Fruit fly (Drosophila melanogaster) S2 (cell line): Measurements from ENCODE around the gene RhoU.

Source experiments
- CG8478 ChIP-seq: fragments of >200 bp; optimal IDR thresholded peaks from 2 replicates; lab custom pipeline; 2018
- CTCF ChIP-seq, 2 experiments: fragments of >200 bp; optimal IDR thresholded peaks; 2 replicates each; lab custom pipeline; 2018

RhoU gene

DNA sequence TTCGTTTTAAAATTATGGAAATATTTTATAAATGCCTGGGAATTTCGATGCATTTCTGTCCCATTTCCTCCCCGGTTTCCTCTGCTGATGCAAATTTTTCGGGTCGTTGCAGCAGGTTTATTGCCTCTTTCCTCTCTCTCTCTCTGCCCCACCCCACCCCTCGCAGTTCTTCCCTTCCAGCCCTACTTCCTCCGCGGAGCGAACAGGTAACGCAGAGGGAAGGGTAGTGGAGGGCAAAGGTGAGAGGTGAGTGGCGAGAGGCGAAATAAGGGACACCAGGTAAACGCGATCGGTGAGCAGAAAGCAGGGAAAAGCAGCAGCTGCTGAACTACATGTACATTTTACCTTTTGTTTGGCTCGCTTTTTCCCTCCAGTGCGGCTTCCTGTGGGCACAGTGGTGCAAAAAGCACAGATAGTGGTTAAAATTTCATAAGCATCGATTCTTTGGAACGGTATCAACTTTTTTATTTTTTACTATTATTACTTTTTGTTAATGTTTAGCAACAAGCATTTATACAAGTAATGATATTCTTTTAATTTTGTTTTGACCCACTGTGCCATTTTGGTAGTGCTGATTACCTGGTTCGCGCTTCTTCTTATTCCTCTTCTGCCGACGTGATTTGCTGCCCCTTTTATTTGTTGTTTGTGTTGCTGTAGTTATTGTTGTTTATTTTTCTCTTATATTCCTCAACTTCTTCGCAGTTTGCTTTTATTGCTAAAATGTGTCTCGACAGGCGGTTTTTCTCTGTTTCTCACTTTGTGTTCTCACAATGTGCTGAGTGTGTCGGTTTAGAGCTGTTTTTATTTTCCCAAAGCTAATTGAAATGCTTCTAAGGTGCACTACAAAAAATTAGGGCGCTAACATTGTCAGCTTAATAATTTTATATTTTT lies 1.9 kb downstream of the RhoU start:
- no peak for TF ChIP-seq CTCF (optimal IDR thresholded peaks at IDR 0.05; lab: Kevin White, UChicago)
- TF ChIP-seq CG8478, result no peak

DNA sequence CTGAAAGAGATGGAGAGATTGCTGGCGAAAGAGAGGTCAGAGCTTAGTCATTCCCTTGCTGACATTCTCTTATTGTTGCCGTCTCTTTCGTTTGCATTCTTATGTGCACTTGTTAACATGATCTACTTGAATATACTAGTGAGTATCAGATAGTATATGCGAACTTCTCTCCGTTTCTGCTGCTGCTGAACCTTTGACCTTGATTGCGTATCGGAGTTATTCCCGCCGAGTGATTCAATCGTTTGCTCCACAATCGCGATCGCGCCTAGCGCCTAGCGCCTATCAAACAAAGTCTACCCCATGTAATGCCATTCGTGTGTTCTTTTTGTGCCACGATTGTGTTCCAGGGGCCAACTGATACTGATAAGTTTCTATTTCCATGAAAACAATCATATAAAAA lies 2.9 kb downstream of the RhoU start:
- TF ChIP-seq CTCF (optimal IDR thresholded peaks at IDR 0.05; lab: Kevin White, UChicago), result no peak
- no peak for TF ChIP-seq CG8478

DNA sequence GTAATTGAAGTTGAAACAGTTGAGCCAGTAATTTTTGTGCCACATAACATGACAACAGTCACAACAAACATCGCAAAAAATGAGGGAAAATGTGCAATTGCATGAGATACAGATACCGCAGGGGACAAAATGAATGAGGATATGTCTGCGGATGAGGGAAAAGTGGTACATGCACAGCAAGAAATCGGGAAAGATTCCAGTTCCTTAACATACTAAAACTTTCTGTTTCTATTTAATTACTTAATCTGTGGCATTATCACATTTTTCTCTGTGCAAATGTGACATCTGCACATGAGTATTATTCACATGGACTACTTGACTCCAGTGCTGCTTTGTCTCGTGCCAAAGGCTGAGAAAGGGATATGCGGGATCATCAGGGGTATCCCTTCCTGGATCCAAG lies 6.5 kb downstream of the RhoU start:
- TF ChIP-seq CTCF (optimal IDR thresholded peaks at IDR 0.05; lab: Kevin White, UChicago) (no peak), CG8478 (no peak)

DNA sequence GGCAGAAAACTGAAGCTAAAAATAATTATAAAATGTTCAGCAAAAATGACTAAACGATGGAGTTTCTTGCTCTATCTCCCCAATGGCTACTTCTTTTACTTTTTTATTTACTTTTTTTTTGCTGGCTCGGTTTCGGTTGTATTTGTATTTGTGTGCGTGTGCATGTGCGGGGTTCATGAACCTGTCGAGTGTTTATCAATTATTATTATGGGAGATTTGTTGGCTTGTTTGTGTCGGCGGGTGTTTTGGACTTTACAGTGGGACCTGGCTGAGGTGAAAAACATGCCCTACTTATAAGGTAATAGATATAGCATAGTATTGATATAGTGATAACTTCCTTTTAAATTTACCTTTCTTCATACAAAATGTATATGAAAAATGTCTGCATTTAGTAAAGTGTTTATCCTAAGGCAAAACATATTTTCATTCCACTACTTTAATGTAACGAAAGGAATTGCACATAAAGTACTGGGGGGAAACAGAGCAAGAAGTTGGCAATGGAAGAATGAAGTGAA lies 17.3 kb downstream of the RhoU start:
- TF ChIP-seq CG8478 (no peak), CTCF (optimal IDR thresholded peaks at IDR 0.05; lab: Kevin White, UChicago) (no peak)

DNA sequence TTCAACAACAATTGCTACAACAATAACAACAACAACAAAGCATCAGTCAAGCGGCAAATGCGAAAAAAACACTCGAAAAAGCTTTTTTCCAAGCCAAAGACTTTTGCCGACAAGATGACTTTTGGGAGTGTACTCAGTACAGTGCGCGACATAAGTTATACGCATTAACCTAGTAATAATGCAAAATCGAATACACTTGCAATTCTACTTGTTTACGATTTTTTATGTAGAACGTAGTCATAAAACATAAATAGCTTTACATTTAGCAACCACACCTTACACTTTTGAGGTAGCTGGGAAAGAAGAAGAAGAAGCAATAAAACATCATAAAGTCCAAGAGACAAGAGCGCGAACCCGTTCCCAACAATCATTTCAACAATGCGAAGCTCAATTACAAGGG lies 18.1 kb downstream of the RhoU start:
- TF ChIP-seq CG8478 (no peak), CTCF (optimal IDR thresholded peaks at IDR 0.05; lab: Kevin White, UChicago) (no peak)

DNA sequence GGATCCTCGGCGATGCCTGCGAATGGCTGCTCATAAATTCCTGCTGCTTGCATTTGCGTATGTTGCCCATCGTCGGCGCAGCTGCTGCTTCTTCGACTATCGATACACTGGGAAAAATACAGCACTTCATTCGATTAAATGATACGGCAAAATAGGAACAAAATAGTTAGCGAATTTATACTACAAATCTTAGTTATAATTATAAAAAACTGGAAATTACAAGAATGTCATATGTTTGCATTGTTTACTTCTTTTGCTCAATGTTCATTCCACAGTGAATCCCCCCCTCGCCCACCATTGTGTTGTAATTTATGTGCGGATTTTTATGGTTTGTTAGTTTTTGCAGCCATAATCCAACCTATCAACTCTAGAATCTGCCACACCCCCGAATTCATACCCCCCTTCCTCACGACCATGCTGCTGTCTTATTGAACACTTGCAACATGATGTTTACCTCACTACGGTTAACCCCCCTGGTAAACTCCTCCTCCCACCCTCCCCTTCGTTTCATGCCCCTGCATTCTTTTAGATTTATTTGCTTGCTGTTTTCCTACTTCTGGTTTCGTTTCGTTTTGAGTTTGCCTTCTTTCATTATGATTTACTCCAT lies 19.5 kb downstream of the RhoU start:
- TF ChIP-seq CG8478, result no peak
- no peak for TF ChIP-seq CTCF (optimal IDR thresholded peaks at IDR 0.05; lab: Kevin White, UChicago)

DNA sequence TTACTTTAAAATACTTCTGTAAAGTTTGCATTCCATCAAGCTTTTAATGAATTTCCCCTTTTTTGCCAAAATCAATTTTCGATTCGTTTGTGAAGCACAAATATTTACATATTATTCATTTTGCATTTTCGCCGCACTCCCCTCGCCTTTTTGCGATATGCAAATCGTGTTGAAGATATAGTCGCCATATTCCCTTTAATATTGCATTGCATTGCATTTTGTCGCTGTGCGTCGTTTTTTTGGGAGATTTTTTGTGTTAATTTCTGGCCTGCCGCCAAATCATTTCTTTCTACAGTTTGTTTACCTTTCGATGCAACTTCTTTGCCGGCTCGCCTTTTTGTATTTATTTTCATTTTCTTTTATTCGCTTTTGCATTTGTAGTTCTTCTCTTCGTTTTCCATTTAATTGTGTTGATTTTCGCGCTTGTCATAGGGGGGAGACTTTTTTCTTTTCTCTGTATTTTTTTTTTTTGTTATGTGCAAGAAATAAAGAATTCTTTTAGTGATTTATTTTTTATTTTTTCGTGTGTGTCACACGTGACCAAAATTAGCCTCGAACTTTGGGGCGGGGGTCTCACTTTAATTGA lies 20.3 kb downstream of the RhoU start:
- no peak for TF ChIP-seq CTCF (optimal IDR thresholded peaks at IDR 0.05; lab: Kevin White, UChicago)

DNA sequence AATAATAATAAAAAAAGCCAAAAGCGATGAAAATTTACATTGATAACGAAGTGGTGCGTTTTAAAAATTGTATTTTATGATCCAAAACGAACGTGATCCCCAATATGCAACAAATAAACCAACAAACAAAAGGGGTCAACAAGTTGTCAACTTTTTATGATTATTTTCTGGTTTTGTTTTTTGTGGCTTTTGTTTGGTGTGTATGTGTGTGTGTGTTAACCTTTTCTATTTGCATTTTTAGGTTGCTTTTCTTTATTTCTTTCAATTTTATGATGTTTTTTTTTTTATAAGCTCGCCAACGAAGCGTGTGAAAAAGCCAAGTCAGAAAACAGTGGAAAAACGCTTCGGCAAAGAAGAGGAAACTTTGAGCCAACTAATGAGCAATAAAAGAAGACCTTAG lies 22.0 kb downstream of the RhoU start:
- TF ChIP-seq CTCF (optimal IDR thresholded peaks at IDR 0.05; lab: Kevin White, UChicago) (no peak), CG8478 (no peak)

DNA sequence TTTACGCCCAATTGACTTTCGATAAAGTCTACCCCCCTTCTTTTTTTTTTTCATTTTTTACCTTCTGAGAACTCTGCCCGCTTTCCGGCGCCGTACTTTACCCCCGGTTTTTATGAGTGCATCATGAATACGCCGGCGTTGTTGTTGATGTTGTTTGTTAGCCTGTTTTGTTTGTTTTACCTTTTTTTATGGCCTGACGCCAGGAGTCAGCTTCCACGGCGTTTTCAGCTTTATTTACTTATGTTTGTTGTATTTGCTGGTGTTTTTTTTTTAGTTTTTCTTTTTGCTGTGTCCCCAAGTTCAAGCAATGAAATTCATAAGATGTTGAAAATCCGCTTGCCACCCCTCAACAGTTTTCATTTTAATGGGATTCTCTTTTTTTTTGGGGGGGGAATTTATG lies 24.6 kb downstream of the RhoU start:
- TF ChIP-seq CTCF (optimal IDR thresholded peaks at IDR 0.05; lab: Kevin White, UChicago) (no peak), CG8478 (no peak)

DNA sequence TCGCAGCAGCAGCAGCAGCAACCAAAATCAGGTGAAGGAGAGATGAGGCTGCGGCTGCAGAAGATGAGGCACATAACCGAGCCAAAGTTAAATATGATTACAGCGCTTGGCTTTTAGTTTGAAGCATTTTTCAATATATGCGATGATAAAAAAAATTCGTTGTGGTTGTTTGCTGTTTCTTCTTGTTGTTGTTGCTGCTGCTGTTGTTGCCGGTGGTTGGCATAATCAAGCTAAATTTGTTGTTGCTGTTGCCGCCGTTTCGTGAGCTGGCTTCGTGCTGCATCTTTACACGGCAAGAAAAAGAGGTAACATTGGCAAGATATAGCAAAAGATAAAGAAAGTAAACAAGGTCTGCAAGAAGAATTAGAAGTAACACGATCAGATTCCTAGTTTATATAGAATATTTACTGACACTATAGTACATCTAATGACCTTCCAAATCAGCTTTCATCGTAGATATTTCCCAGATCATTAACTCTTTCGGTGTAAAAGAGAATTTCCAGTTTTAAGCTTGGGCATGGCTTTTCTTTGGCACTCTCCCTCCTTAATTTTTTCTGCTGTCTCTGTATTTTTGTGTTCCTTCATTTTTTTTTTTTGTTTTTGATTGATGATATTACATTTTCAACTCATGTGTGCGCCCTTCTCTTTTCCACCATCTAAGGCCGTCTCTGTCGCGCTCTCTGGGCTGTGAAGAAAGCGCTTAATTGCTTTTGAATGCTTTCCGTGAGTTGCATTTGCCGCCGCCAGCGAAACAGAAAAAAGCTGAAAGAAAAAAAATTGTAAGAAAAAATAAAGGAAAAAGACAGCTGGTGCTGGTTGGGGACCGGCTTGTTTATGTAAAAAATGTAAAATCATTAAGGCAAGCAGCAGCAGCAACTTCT lies 27.8 kb downstream of the RhoU start:
- no peak for TF ChIP-seq CG8478
- no peak for TF ChIP-seq CTCF (optimal IDR thresholded peaks at IDR 0.05; lab: Kevin White, UChicago)

DNA sequence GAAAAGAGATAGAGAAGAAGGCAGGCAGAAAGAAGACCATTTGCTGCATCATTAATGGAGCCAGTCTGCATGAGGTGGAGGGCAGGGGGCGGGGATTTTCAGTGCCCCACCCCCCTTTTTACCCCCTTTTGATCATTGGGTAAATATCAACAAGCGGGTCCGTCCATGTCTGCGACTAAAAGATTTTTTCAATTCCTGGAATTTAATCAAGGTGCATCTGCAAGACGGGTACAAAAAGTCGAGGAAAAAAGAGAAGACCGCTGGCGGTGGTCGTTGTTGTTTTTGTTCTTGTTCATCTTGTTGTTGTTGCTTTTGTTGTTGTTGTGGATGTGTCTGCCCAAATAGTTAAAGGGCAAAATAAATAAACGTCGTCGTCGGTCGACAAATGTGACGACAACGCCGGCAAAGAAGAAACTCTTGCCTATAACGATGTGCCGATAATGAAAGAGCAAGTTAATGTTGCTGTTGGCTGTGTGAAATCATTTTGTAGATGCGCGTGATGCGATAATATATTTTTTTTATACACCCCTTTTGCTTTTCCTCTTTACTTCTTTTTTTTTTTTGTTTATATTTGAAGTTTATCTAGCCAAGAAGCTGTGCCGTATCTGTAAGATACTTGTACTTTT lies 29.4 kb downstream of the RhoU start:
- TF ChIP-seq CTCF (optimal IDR thresholded peaks at IDR 0.05; lab: Kevin White, UChicago) (no peak), CG8478 (no peak)

DNA sequence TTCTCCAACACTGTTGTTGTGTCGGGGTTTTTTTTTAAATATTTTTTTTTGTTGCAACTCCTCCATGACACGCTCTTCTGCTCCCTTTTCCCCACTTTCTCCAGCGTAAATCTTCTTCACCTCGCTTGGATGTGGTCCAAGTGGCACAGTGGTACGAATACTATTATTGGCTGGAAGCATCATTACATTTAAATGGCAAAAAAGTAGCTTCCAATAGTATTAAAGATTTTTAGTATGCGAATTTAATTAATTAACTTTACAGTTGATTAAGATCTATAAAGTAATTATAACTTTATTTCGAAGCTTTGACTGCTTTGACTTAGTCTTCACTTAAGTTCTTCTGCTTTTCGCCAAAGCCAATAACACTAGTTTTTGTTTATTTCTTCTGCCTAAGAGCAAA lies 32.0 kb downstream of the RhoU start:
- TF ChIP-seq CG8478 (no peak), CTCF (optimal IDR thresholded peaks at IDR 0.05; lab: Kevin White, UChicago) (no peak)

DNA sequence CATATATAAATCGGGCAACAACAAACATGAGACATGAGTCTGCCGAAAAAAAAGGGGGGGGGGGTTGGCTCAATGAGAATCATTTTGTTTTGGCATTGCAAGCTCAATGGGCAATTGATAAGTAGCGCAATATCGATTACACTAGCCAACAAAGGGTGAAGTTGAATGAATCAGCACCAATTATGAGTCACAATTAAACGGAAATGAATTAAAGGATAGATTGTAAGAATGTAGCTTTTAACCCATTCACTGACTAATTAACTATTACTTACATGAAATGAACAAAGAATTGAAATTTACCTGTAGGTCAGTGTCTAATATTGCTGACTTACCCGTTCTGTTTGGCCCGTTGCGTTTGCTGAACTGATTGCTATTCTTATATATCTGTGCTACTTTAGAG lies 39.3 kb downstream of the RhoU start:
- TF ChIP-seq CG8478, result no peak
- TF ChIP-seq CTCF (optimal IDR thresholded peaks at IDR 0.05; lab: Kevin White, UChicago), result no peak

DNA sequence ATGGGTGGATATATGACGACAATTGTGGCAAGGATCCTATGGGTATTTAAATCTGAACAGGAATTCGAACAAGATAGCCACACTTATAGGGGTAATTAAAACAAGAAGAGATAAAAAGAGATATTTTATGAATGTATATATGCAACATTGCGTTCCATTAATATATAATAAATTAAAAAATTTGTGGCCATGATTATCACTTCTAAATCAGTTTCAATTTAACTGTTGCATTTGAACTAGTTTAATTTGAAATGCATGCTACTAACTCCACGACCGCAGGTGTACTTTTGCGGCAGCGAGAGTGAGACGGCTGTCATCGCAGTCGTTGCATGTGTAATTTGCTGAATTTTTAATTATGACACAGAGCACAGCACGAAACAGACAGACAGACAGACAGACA lies 40.9 kb downstream of the RhoU start:
- TF ChIP-seq CG8478, result no peak
- TF ChIP-seq CTCF (optimal IDR thresholded peaks at IDR 0.05; lab: Kevin White, UChicago), result no peak

DNA sequence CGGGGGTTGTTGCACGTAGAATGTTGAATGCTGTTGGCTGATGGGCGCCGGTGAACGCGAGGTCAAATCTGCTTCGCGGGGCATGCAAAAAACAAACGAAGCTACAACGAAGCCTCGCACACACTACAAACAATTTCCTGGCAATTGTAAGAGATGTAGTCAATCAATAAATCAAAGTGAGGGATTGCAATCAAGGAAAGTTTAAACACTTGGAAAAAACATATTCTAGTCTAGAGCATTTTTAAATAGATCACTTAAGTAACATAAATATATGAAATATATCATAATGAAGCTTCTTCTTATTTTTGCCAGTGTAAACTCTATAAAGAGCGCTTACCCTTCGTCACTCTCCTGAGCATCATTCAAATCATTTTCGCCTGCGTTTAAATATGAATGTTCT lies 51.3 kb downstream of the RhoU start:
- no peak for TF ChIP-seq CTCF (optimal IDR thresholded peaks at IDR 0.05; lab: Kevin White, UChicago)
- no peak for TF ChIP-seq CG8478
